Worm (Caenorhabditis elegans) whole organism, young adult: ENCODE data around the gene snfc-5.
A peak's percentile ranks its signal among the peaks of the same experiment; 100 is the strongest.

Source experiments
- B0336.3 ChIP-seq: fragments of 200-800 bp; sonication (Bioruptor generic); IDR thresholded peaks from 2 replicates; pipeline ENCODE4 v1.3.6; 2022; ENCODE audit warnings: missing genetic modification characterization, missing compliant biosample characterization
- F10E7.11 ChIP-seq: sonication (generic microtip); optimal IDR thresholded peaks from 2 replicates; lab custom pipeline; 2017; ENCODE audit warnings: mild to moderate bottlenecking, missing genetic modification characterization, moderate library complexity, missing compliant biosample characterization
- F33H1.4 ChIP-seq: fragments of 200-800 bp; sonication (Bioruptor generic); IDR thresholded peaks from 2 replicates; pipeline ENCODE4 v1.3.6; 2022; ENCODE audit warnings: missing genetic modification reagents, missing genetic modification characterization, missing compliant biosample characterization
- F37B4.10 ChIP-seq: fragments of 200-800 bp; sonication (Bioruptor generic); IDR thresholded peaks from 2 replicates; pipeline ENCODE4 v1.3.6; 2022; ENCODE audit warnings: missing genetic modification characterization, missing compliant biosample characterization
- F49E8.2 ChIP-seq: sonication (generic microtip); optimal IDR thresholded peaks from 3 replicates; lab custom pipeline; 2017; ENCODE audit warnings: missing genetic modification characterization, mild to moderate bottlenecking, missing compliant biosample characterization, antibody characterized with exemption, moderate library complexity; ENCODE audit not compliant: insufficient read depth
- F57A8.1 ChIP-seq: fragments of 200-800 bp; sonication (Bioruptor generic); optimal IDR thresholded peaks from 2 replicates; lab custom pipeline; 2018; ENCODE audit warnings: mild to moderate bottlenecking, missing genetic modification characterization, moderate library complexity, missing compliant biosample characterization
- F57C9.4 ChIP-seq: sonication (generic microtip); optimal IDR thresholded peaks from 2 replicates; lab custom pipeline; 2017; ENCODE audit warnings: mild to moderate bottlenecking, missing genetic modification characterization, missing compliant biosample characterization
- K12H6.12 ChIP-seq: fragments of 200-800 bp; sonication (Bioruptor generic); optimal IDR thresholded peaks from 2 replicates; lab custom pipeline; 2018; ENCODE audit warnings: mild to moderate bottlenecking, missing genetic modification characterization, missing compliant biosample characterization
- T07F8.4 ChIP-seq: sonication (generic microtip); optimal IDR thresholded peaks from 2 replicates; lab custom pipeline; 2016; ENCODE audit warnings: mild to moderate bottlenecking, missing genetic modification characterization, moderate library complexity, missing compliant biosample characterization
- Y53G8AR.9 ChIP-seq: fragments of 200-800 bp; sonication (Bioruptor generic); conservative IDR thresholded peaks from 2 replicates; pipeline ENCODE4 v1.3.6; 2022; ENCODE audit warnings: missing genetic modification reagents, missing genetic modification characterization, missing compliant biosample characterization
- Y79H2A.3 ChIP-seq: fragments of 200-800 bp; sonication (Bioruptor generic); conservative IDR thresholded peaks from 2 replicates; pipeline ENCODE4 v1.3.6; 2022; ENCODE audit warnings: missing genetic modification reagents, missing genetic modification characterization, missing compliant biosample characterization
- aptf-3 ChIP-seq: fragments of 200-800 bp; sonication (Bioruptor generic); IDR thresholded peaks from 2 replicates; pipeline ENCODE4 v1.3.6; 2022; ENCODE audit warnings: missing genetic modification characterization, missing compliant biosample characterization
- attf-5 ChIP-seq: fragments of 200-800 bp; sonication (Bioruptor generic); optimal IDR thresholded peaks from 2 replicates; lab custom pipeline; 2018; ENCODE audit warnings: mild to moderate bottlenecking, missing genetic modification characterization, missing compliant biosample characterization
- bed-1 ChIP-seq: fragments of 200-800 bp; sonication (Bioruptor generic); IDR thresholded peaks from 2 replicates; pipeline ENCODE4 v1.3.6; 2022; ENCODE audit warnings: missing genetic modification reagents, missing genetic modification characterization, missing compliant biosample characterization
- ceh-100 ChIP-seq: fragments of 200-800 bp; sonication (Bioruptor generic); IDR thresholded peaks from 2 replicates; pipeline ENCODE4 v1.3.6; 2022; ENCODE audit warnings: missing genetic modification reagents, missing genetic modification characterization, missing compliant biosample characterization
- ceh-91 ChIP-seq: fragments of 200-800 bp; sonication (Bioruptor generic); IDR thresholded peaks from 2 replicates; pipeline ENCODE4 v1.3.6; 2022; ENCODE audit warnings: missing genetic modification reagents, missing genetic modification characterization, missing compliant biosample characterization
- chd-7 ChIP-seq: sonication (generic microtip); optimal IDR thresholded peaks from 2 replicates; lab custom pipeline; 2016; ENCODE audit warnings: mild to moderate bottlenecking, missing genetic modification characterization, moderate library complexity, missing compliant biosample characterization
- die-1 ChIP-seq: sonication (generic microtip); optimal IDR thresholded peaks from 2 replicates; lab custom pipeline; 2016; ENCODE audit warnings: missing genotype, mild to moderate bottlenecking, missing genetic modification characterization, missing compliant biosample characterization
- dpl-1 ChIP-seq: fragments of 150-350 bp; optimal IDR thresholded peaks from 2 replicates; lab custom pipeline; 2014; ENCODE audit warnings: missing biosample characterization, missing genetic modification reagents, missing genetic modification characterization
- ets-4 ChIP-seq: fragments of 200-800 bp; sonication (Bioruptor generic); optimal IDR thresholded peaks from 2 replicates; lab custom pipeline; 2018; ENCODE audit warnings: mild to moderate bottlenecking, missing genetic modification characterization, missing compliant biosample characterization
- fkh-3 ChIP-seq: sonication (generic microtip); optimal IDR thresholded peaks from 2 replicates; lab custom pipeline; 2016; ENCODE audit warnings: mild to moderate bottlenecking, missing genetic modification characterization, missing compliant biosample characterization
- hmg-1.2 ChIP-seq: fragments of 200-800 bp; sonication (Bioruptor generic); IDR thresholded peaks from 2 replicates; pipeline ENCODE4 v1.3.6; 2022; ENCODE audit warnings: missing genetic modification reagents, missing genetic modification characterization, missing compliant biosample characterization
- hrde-1 ChIP-seq: sonication (generic microtip); optimal IDR thresholded peaks from 2 replicates; lab custom pipeline; 2016; ENCODE audit warnings: missing genetic modification characterization, mild to moderate bottlenecking, missing compliant biosample characterization, moderate library complexity, missing genotype, missing genetic modification reagents, borderline replicate concordance
- hsf-1 ChIP-seq: fragments of 200-800 bp; sonication (Bioruptor generic); IDR thresholded peaks from 2 replicates; pipeline ENCODE4 v1.3.6; 2022; ENCODE audit warnings: missing genetic modification reagents, missing genetic modification characterization, missing compliant biosample characterization
- let-526 ChIP-seq: fragments of 200-800 bp; sonication (Bioruptor generic); IDR thresholded peaks from 2 replicates; pipeline ENCODE4 v1.3.6; 2022; ENCODE audit warnings: missing genetic modification reagents, missing genetic modification characterization, missing compliant biosample characterization
- let-607 ChIP-seq, 2 experiments: fragments of 200-800 bp in 1 of 2; sonication (Bioruptor generic) in 1 of 2; sonication (generic microtip) in 1 of 2; optimal IDR thresholded peaks; 2 replicates each; lab custom pipeline; 2016 to 2018; ENCODE audit warnings: mild to moderate bottlenecking in 2 of 2, missing compliant biosample characterization in 2 of 2, missing genetic modification characterization in 2 of 2, moderate library complexity in 2 of 2, missing genotype in 1 of 2
- lin-26 ChIP-seq: fragments of 200-800 bp; sonication (Bioruptor generic); IDR thresholded peaks from 2 replicates; pipeline ENCODE4 v1.3.6; 2022; ENCODE audit warnings: missing genetic modification reagents, missing genetic modification characterization, missing compliant biosample characterization
- lin-54 ChIP-seq: fragments of 200-800 bp; sonication (Bioruptor generic); optimal IDR thresholded peaks from 2 replicates; lab custom pipeline; 2018; ENCODE audit warnings: mild to moderate bottlenecking, missing genetic modification characterization, missing compliant biosample characterization
- lsl-1 ChIP-seq: fragments of 200-800 bp; sonication (Bioruptor generic); optimal IDR thresholded peaks from 2 replicates; lab custom pipeline; 2018; ENCODE audit warnings: mild to moderate bottlenecking, missing genetic modification characterization, moderate library complexity, missing compliant biosample characterization
- mcd-1 ChIP-seq: fragments of 200-800 bp; sonication (Bioruptor generic); IDR thresholded peaks from 2 replicates; pipeline ENCODE4 v1.3.6; 2022; ENCODE audit warnings: missing genetic modification reagents, missing genetic modification characterization, missing compliant biosample characterization
- nfya-1 ChIP-seq: sonication (generic microtip); optimal IDR thresholded peaks from 2 replicates; lab custom pipeline; 2017; ENCODE audit warnings: antibody characterized with exemption, missing compliant biosample characterization, missing genetic modification characterization, borderline replicate concordance; ENCODE audit not compliant: insufficient read depth
- nhr-179 ChIP-seq: sonication (generic microtip); optimal IDR thresholded peaks from 2 replicates; lab custom pipeline; 2016; ENCODE audit warnings: mild to moderate bottlenecking, missing genetic modification characterization, missing compliant biosample characterization
- nhr-27 ChIP-seq: fragments of 200-800 bp; sonication (Bioruptor generic); optimal IDR thresholded peaks from 2 replicates; lab custom pipeline; 2018; ENCODE audit warnings: mild to moderate bottlenecking, missing genetic modification characterization, moderate library complexity, missing compliant biosample characterization
- nhr-90 ChIP-seq: sonication (generic microtip); optimal IDR thresholded peaks from 2 replicates; lab custom pipeline; 2016; ENCODE audit warnings: missing genotype, mild to moderate bottlenecking, missing genetic modification characterization, missing compliant biosample characterization
- pbrm-1 ChIP-seq: fragments of 200-800 bp; sonication (Bioruptor generic); IDR thresholded peaks from 2 replicates; pipeline ENCODE4 v1.3.6; 2022; ENCODE audit warnings: missing genetic modification reagents, missing genetic modification characterization, missing compliant biosample characterization
- rpc-1 ChIP-seq, 2 experiments: fragments of 150-350 bp in 1 of 2; sonication (generic microtip) in 1 of 2; optimal IDR thresholded peaks; 2 replicates each; lab custom pipeline; 2014 to 2018; ENCODE audit warnings: missing biosample characterization in 1 of 2, missing genetic modification characterization in 1 of 2, missing genetic modification reagents in 1 of 2, missing genotype in 1 of 2
- snpc-1.3 ChIP-seq: sonication (generic microtip); optimal IDR thresholded peaks from 2 replicates; lab custom pipeline; 2017; ENCODE audit warnings: missing genetic modification characterization, mild to moderate bottlenecking, missing compliant biosample characterization, antibody characterized with exemption, moderate library complexity, missing genotype, missing genetic modification reagents; ENCODE audit not compliant: insufficient read depth
- sptf-2 ChIP-seq: fragments of 200-800 bp; sonication (Bioruptor generic); optimal IDR thresholded peaks from 2 replicates; lab custom pipeline; 2018; ENCODE audit warnings: mild to moderate bottlenecking, missing genetic modification characterization, missing compliant biosample characterization
- tbx-9 ChIP-seq: sonication (generic microtip); optimal IDR thresholded peaks from 2 replicates; lab custom pipeline; 2016; ENCODE audit warnings: borderline replicate concordance, missing genetic modification characterization, inconsistent platforms, missing compliant biosample characterization
- tlf-1 ChIP-seq: fragments of 200-800 bp; sonication (Bioruptor generic); optimal IDR thresholded peaks from 2 replicates; lab custom pipeline; 2018; ENCODE audit warnings: mild to moderate bottlenecking, missing genetic modification characterization, missing compliant biosample characterization
- unc-130 ChIP-seq: sonication (generic microtip); optimal IDR thresholded peaks from 2 replicates; lab custom pipeline; 2016; ENCODE audit warnings: missing genetic modification reagents, missing genetic modification characterization, missing compliant biosample characterization
- unc-62 ChIP-seq: fragments of 150-350 bp; optimal IDR thresholded peaks from 2 replicates; lab custom pipeline; 2014; ENCODE audit warnings: missing biosample characterization, missing genetic modification reagents, missing genetic modification characterization
- ztf-22 ChIP-seq: fragments of 200-800 bp; sonication (Bioruptor generic); optimal IDR thresholded peaks from 2 replicates; lab custom pipeline; 2018; ENCODE audit warnings: mild to moderate bottlenecking, missing genetic modification characterization, moderate library complexity, missing compliant biosample characterization
- ztf-28 ChIP-seq: fragments of 200-800 bp; sonication (Bioruptor generic); IDR thresholded peaks from 2 replicates; pipeline ENCODE4 v1.3.6; 2022; ENCODE audit warnings: missing genetic modification reagents, missing genetic modification characterization, missing compliant biosample characterization
- ztf-6 ChIP-seq: fragments of 200-800 bp; sonication (Bioruptor generic); IDR thresholded peaks from 2 replicates; pipeline ENCODE4 v1.3.6; 2022; ENCODE audit warnings: missing genetic modification reagents, missing genetic modification characterization, missing compliant biosample characterization

The snfc-5 gene

ce11 chrIII:4449357-4449756, 44.8 kb downstream of the snfc-5 start (continued):
- TF ChIP-seq fkh-3 (tag; lab: Kevin White, UChicago) (no peak), ztf-6 (GFP tag; lab: Robert Waterston, UW) (no peak), ztf-28 (GFP tag; lab: Robert Waterston, UW) (0 out of 2 replicates have a peak, but pooled peaks have one; percentile 36), F57A8.1 (GFP tag; lab: Kevin White, UChicago) (no peak), sptf-2 (GFP tag; lab: Kevin White, UChicago) (no peak), lsl-1 (peak; percentile 40), hrde-1 (tag; lab: Kevin White, UChicago) (no peak), unc-130 (GFP tag; lab: Kevin White, UChicago) (no peak), hmg-1.2 (GFP tag; lab: Robert Waterston, UW) (peak; percentile 48; the same call in 1 of the 2 replicates), B0336.3 (no peak), snpc-1.3 (peak; percentile 55), F33H1.4 (peak; percentile 27; the same call in 1 of the 2 replicates), ceh-100 (no peak), lin-54 (peak; percentile 41)

ce11 chrIII:4449893-4450579, 45.5 kb downstream of the snfc-5 start, which contains the start of gene ceh-43:
Gene ceh-43 (minus strand): TSS chrIII:4449943.
- TF ChIP-seq rpc-1 (optimal IDR thresholded peaks at IDR 0.05; lab: Kevin White, UChicago) (peak; percentile 64), rpc-1 (tag; optimal IDR thresholded peaks at IDR 0.05; lab: Kevin White, UChicago) (peak; percentile 79), lin-54 (peak; percentile 15), F37B4.10 (GFP tag; lab: Robert Waterston, UW) (no peak), ceh-91 (GFP tag; lab: Robert Waterston, UW) (0 out of 2 replicates have a peak, but pooled peaks have one; percentile 25), F10E7.11 (tag; lab: Kevin White, UChicago) (no peak), F49E8.2 (no peak), snpc-1.3 (no peak), mcd-1 (GFP tag; lab: Robert Waterston, UW) (no peak), nhr-179 (tag; lab: Kevin White, UChicago) (no peak), pbrm-1 (GFP tag; lab: Robert Waterston, UW) (peak; percentile 60), lin-26 (GFP tag; lab: Robert Waterston, UW) (peak; percentile 78), nhr-90 (tag; lab: Kevin White, UChicago) (peak; percentile 11), F57A8.1 (GFP tag; lab: Kevin White, UChicago) (no peak), unc-62 (GFP tag; lab: Kevin White, UChicago) (no peak), die-1 (tag; lab: Kevin White, UChicago) (peak; percentile 35), Y53G8AR.9 (GFP tag; lab: Robert Waterston, UW) (no peak), K12H6.12 (tag; lab: Kevin White, UChicago) (no peak), tlf-1 (GFP tag; lab: Kevin White, UChicago) (no peak), tbx-9 (no peak), aptf-3 (GFP tag; lab: Robert Waterston, UW) (no peak), let-526 (GFP tag; lab: Robert Waterston, UW) (no peak), hsf-1 (GFP tag; lab: Robert Waterston, UW) (no peak), ztf-6 (GFP tag; lab: Robert Waterston, UW) (no peak), Y79H2A.3 (GFP tag; lab: Robert Waterston, UW) (no peak), ztf-22 (GFP tag; lab: Kevin White, UChicago) (no peak), ets-4 (GFP tag; lab: Kevin White, UChicago) (no peak), chd-7 (tag; lab: Kevin White, UChicago) (no peak), bed-1 (GFP tag; lab: Robert Waterston, UW) (0 out of 2 replicates have a peak, but pooled peaks have one; percentile 29), attf-5 (GFP tag; lab: Kevin White, UChicago) (no peak), T07F8.4 (tag; lab: Kevin White, UChicago) (no peak), F57C9.4 (tag; lab: Kevin White, UChicago) (no peak), nhr-27 (tag; lab: Kevin White, UChicago) (no peak), let-607 (tag; optimal IDR thresholded peaks at IDR 0.05; lab: Kevin White, UChicago) (no peak), nfya-1 (no peak), dpl-1 (GFP tag; lab: Kevin White, UChicago) (no peak)
